Fruit fly (Drosophila melanogaster) whole organism, wandering third instar larva: ENCODE measurements around the gene CG14147.

ENCODE experiments used
- Abd-B ChIP-seq: fragments of >200 bp; optimal IDR thresholded peaks from 2 replicates; lab custom pipeline; 2017; ENCODE audit warnings: missing biosample characterization, missing genetic modification characterization
- CG32264 ChIP-seq: fragments of 200-800 bp; sonication (Bioruptor generic); optimal IDR thresholded peaks from 2 replicates; lab custom pipeline; 2016; ENCODE audit warnings: missing biosample characterization, missing genetic modification characterization
- CrebA ChIP-seq: fragments of 200-800 bp; sonication (Bioruptor generic); optimal IDR thresholded peaks from 2 replicates; lab custom pipeline; 2016; ENCODE audit warnings: missing biosample characterization, mild to moderate bottlenecking, missing genetic modification characterization, borderline replicate concordance
- Dfd ChIP-seq: fragments of >200 bp; optimal IDR thresholded peaks from 2 replicates; lab custom pipeline; 2017; ENCODE audit warnings: missing biosample characterization, missing genetic modification characterization
- Dif ChIP-seq: fragments of 200-275, 200-300 bp; sonication (Bioruptor generic); optimal IDR thresholded peaks from 2 replicates; lab custom pipeline; 2018; ENCODE audit warnings: missing biosample characterization, missing genetic modification characterization; ENCODE audit not compliant: partially characterized antibody
- GATAd ChIP-seq: sonication (Bioruptor generic); optimal IDR thresholded peaks from 2 replicates; lab custom pipeline; 2016; ENCODE audit warnings: missing biosample characterization, missing genetic modification characterization
- HLH106 ChIP-seq: fragments of 200-800 bp; optimal IDR thresholded peaks from 3 replicates; lab custom pipeline; 2019; ENCODE audit warnings: missing biosample characterization, mild to moderate bottlenecking, missing genetic modification characterization, moderate library complexity
- Hnf4 ChIP-seq: fragments of 200-800 bp; sonication (Bioruptor generic); optimal IDR thresholded peaks from 2 replicates; lab custom pipeline; 2016; ENCODE audit warnings: missing biosample characterization, mild to moderate bottlenecking, missing genetic modification characterization
- Hr78 ChIP-seq: fragments of >200 bp; optimal IDR thresholded peaks from 2 replicates; lab custom pipeline; 2017; ENCODE audit warnings: missing biosample characterization, missing genetic modification characterization
- Hr83 ChIP-seq: fragments of 200-300 bp; sonication (Bioruptor generic); optimal IDR thresholded peaks from 2 replicates; lab custom pipeline; 2016; ENCODE audit warnings: missing biosample characterization, mild to moderate bottlenecking, missing genetic modification characterization, moderate library complexity; ENCODE audit not compliant: poor library complexity, severe bottlenecking
- Jra ChIP-seq: sonication (Bioruptor generic); optimal IDR thresholded peaks from 2 replicates; lab custom pipeline; 2016; ENCODE audit warnings: missing biosample characterization, missing genetic modification characterization
- Mio ChIP-seq: sonication (Bioruptor generic); optimal IDR thresholded peaks from 2 replicates; lab custom pipeline; 2016; ENCODE audit warnings: missing biosample characterization, missing genetic modification characterization
- Myc ChIP-seq: fragments of >200 bp; optimal IDR thresholded peaks from 2 replicates; lab custom pipeline; 2017
- N ChIP-seq: fragments of >200 bp; optimal IDR thresholded peaks from 2 replicates; lab custom pipeline; 2018; ENCODE audit warnings: missing biosample characterization, missing external identifiers, missing genetic modification characterization
- Rel ChIP-seq, 2 experiments: fragments of 200-800 bp; sonication (Bioruptor generic) in 1 of 2; optimal IDR thresholded peaks; 2 replicates in 1 of 2; 3 replicates in 1 of 2; lab custom pipeline; 2016 to 2019; ENCODE audit warnings: mild to moderate bottlenecking in 2 of 2, missing biosample characterization in 2 of 2, missing genetic modification characterization in 2 of 2, moderate library complexity in 1 of 2
- Sp1 ChIP-seq: fragments of 200-800 bp; sonication (Bioruptor generic); optimal IDR thresholded peaks from 3 replicates; lab custom pipeline; 2019; ENCODE audit warnings: missing biosample characterization, mild to moderate bottlenecking, missing genetic modification characterization, moderate library complexity
- Vsx2 ChIP-seq: fragments of 200-300, 225-300 bp; sonication (Bioruptor generic); optimal IDR thresholded peaks from 2 replicates; lab custom pipeline; 2018; ENCODE audit warnings: missing biosample characterization, missing genetic modification characterization; ENCODE audit not compliant: partially characterized antibody
- br ChIP-seq: fragments of 200-800 bp; sonication (Bioruptor generic); optimal IDR thresholded peaks from 2 replicates; lab custom pipeline; 2016; ENCODE audit warnings: missing biosample characterization, missing genetic modification characterization
- brk ChIP-seq: fragments of 200-800 bp; sonication (Bioruptor generic); optimal IDR thresholded peaks from 2 replicates; lab custom pipeline; 2016; ENCODE audit warnings: missing biosample characterization, mild to moderate bottlenecking, missing genetic modification characterization
- dl ChIP-seq, 2 experiments: fragments of 175-275, 200-275 bp in 1 of 2; fragments of 200-275 bp in 1 of 2; sonication (Bioruptor generic); optimal IDR thresholded peaks; lab custom pipeline; 2018; ENCODE audit warnings: mild to moderate bottlenecking in 2 of 2, missing biosample characterization in 2 of 2, missing genetic modification characterization in 2 of 2, moderate library complexity in 2 of 2; ENCODE audit not compliant: partially characterized antibody in 2 of 2, insufficient read depth in 1 of 2
- dmrt93B ChIP-seq: fragments of 200-800 bp; sonication (Bioruptor generic); optimal IDR thresholded peaks from 2 replicates; lab custom pipeline; 2018; ENCODE audit warnings: missing biosample characterization, mild to moderate bottlenecking, missing genetic modification characterization
- dsf ChIP-seq: sonication (Bioruptor generic); optimal IDR thresholded peaks from 2 replicates; lab custom pipeline; 2016; ENCODE audit warnings: missing biosample characterization, missing genetic modification characterization, borderline replicate concordance
- ey ChIP-seq: fragments of 200-800 bp; sonication (Bioruptor generic); optimal IDR thresholded peaks from 2 replicates; lab custom pipeline; 2016; ENCODE audit warnings: missing biosample characterization, missing genetic modification characterization
- foxo ChIP-seq, 2 experiments: fragments of 200-800 bp; sonication (Bioruptor generic); optimal IDR thresholded peaks; 2 replicates in 1 of 2; 3 replicates in 1 of 2; lab custom pipeline; 2016 to 2017; ENCODE audit warnings: missing biosample characterization in 2 of 2, missing genetic modification characterization in 2 of 2
- fru ChIP-seq: fragments of 200-800 bp; sonication (Bioruptor generic); optimal IDR thresholded peaks from 3 replicates; lab custom pipeline; 2016; ENCODE audit warnings: missing biosample characterization, mild to moderate bottlenecking, missing genetic modification characterization
- h ChIP-seq: fragments of 200-800 bp; sonication (Bioruptor generic); optimal IDR thresholded peaks from 3 replicates; lab custom pipeline; 2016; ENCODE audit warnings: missing biosample characterization, mild to moderate bottlenecking, missing genetic modification characterization
- jim ChIP-seq: fragments of 175-275, 200-325 bp; sonication (Bioruptor generic); optimal IDR thresholded peaks from 2 replicates; lab custom pipeline; 2016; ENCODE audit warnings: missing biosample characterization, mild to moderate bottlenecking, missing genetic modification characterization
- lola ChIP-seq: fragments of >200 bp; optimal IDR thresholded peaks from 2 replicates; lab custom pipeline; 2017; ENCODE audit warnings: missing biosample characterization, missing genetic modification characterization
- pan ChIP-seq: fragments of >200 bp; optimal IDR thresholded peaks from 2 replicates; lab custom pipeline; 2017
- psq ChIP-seq: fragments of 200-800 bp; sonication (Bioruptor generic); optimal IDR thresholded peaks from 3 replicates; lab custom pipeline; 2017; ENCODE audit warnings: missing biosample characterization, mild to moderate bottlenecking, missing genetic modification characterization, moderate library complexity
- sage ChIP-seq: fragments of 200-800 bp; sonication (Bioruptor generic); optimal IDR thresholded peaks from 2 replicates; lab custom pipeline; 2016; ENCODE audit warnings: missing biosample characterization, mild to moderate bottlenecking, missing genetic modification characterization
- tai ChIP-seq: sonication (Bioruptor generic); optimal IDR thresholded peaks from 2 replicates; lab custom pipeline; 2016; ENCODE audit warnings: missing biosample characterization, missing genetic modification characterization
- woc ChIP-seq: sonication (Bioruptor generic); optimal IDR thresholded peaks from 2 replicates; lab custom pipeline; 2016; ENCODE audit warnings: missing biosample characterization, mild to moderate bottlenecking, missing genetic modification characterization

Gene CG14147

DNA sequence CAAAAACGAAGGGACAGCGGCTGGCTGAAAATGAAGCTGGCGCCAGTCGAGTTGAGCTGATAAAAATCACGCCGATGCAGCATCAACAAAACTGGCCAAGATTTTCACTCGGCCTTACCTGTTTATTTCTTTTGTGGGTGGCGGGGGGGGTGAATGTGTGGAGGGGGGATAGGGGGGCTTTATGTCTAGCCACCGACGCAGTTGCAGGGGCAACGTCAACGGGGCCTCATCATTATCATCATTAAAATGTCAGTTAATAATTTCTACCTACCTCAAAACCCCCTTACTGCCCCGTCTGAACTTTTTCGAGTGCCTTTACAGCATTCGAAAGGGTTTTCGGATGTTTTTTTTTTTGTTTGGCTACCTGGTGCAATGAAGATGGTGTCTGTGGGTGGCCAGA is 27.1 kb downstream of the CG14147 start:
- TF ChIP-seq woc (GFP tag; lab: Kevin White, UChicago) (no peak), GATAd (GFP tag; lab: Kevin White, UChicago) (no peak), Jra (GFP tag; lab: Kevin White, UChicago) (no peak), Dif (no peak), Hr83 (GFP tag; lab: Kevin White, UChicago) (no peak), psq (no peak), CrebA (GFP tag; lab: Kevin White, UChicago) (no peak), ey (no peak), fru (GFP tag; lab: Kevin White, UChicago) (no peak), brk (GFP tag; lab: Kevin White, UChicago) (no peak), Vsx2 (GFP tag; lab: Kevin White, UChicago) (no peak), h (GFP tag; lab: Kevin White, UChicago) (no peak), tai (GFP tag; lab: Kevin White, UChicago) (no peak), Mio (GFP tag; lab: Kevin White, UChicago) (no peak), Abd-B (no peak), Dfd (GFP tag; lab: Kevin White, UChicago) (no peak), dmrt93B (GFP tag; lab: Kevin White, UChicago) (no peak), Hnf4 (GFP tag; lab: Kevin White, UChicago) (no peak), N (GFP tag; lab: Kevin White, UChicago) (no peak)

DNA sequence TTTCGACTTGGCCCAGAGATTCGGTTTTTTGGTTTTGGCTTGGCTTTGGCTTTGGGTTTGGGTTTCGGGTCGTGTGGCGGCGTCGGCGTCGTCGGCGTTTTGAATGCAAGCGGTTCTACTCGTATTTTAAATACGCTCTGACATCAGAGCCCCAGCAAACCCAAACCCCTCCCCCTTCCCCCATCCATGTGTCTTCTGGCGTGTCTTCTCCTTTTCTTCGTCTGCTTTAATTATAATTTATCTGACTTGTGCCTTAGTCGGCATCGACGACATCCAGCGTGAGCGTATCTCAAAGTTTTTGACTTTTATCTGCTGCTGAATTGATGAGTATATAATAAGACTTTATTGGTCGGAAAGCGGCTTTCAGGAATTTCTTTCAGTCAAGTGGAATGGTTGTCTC is 29.3 kb downstream of the CG14147 start:
- TF ChIP-seq CG32264 (GFP tag; lab: Kevin White, UChicago) (no peak), pan (no peak), Vsx2 (GFP tag; lab: Kevin White, UChicago) (no peak), Hr83 (GFP tag; lab: Kevin White, UChicago) (no peak), br (no peak), HLH106 (tag; lab: Kevin White, UChicago) (no peak), N (GFP tag; lab: Kevin White, UChicago) (no peak), fru (GFP tag; lab: Kevin White, UChicago) (no peak), sage (no peak), jim (GFP tag; lab: Kevin White, UChicago) (no peak), ey (no peak), dl (GFP tag; optimal IDR thresholded peaks at IDR 0.05; lab: Kevin White, UChicago; ENCODE audit: insufficient read depth in 1 of 2, partially characterized antibody in 2 of 2) (no peak), Abd-B (no peak)

DNA sequence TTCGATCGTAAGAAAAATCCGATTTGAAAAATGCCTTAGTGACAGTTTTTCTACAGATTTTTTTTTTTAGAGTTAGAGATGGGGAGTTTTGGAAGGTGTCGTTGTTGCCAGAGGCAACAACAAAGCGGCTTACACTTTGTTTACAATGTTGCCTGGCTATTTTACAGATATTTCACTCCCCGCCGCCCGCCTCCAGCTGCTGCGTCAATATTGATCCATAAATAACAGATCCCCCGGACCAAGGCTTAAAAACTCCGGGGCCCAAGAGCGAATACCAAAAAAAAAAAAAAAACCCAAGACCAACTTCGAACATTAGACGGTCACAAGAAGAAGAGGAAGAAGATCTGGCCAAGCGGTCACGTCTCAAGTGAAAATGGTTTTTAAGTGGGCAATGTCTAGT is 30.5 kb downstream of the CG14147 start:
- TF ChIP-seq foxo (GFP tag; optimal IDR thresholded peaks at IDR 0.05; lab: Kevin White, UChicago) (no peak), dsf (GFP tag; lab: Kevin White, UChicago) (no peak), fru (GFP tag; lab: Kevin White, UChicago) (no peak), CrebA (GFP tag; lab: Kevin White, UChicago) (no peak), jim (GFP tag; lab: Kevin White, UChicago) (no peak), psq (no peak), Dfd (GFP tag; lab: Kevin White, UChicago) (no peak), tai (GFP tag; lab: Kevin White, UChicago) (no peak), Rel (GFP tag; optimal IDR thresholded peaks at IDR 0.05; lab: Kevin White, UChicago) (no peak), Rel (tag; optimal IDR thresholded peaks at IDR 0.05; lab: Kevin White, UChicago) (no peak), Dif (no peak), lola (no peak), Jra (GFP tag; lab: Kevin White, UChicago) (no peak), Vsx2 (GFP tag; lab: Kevin White, UChicago) (no peak)

DNA sequence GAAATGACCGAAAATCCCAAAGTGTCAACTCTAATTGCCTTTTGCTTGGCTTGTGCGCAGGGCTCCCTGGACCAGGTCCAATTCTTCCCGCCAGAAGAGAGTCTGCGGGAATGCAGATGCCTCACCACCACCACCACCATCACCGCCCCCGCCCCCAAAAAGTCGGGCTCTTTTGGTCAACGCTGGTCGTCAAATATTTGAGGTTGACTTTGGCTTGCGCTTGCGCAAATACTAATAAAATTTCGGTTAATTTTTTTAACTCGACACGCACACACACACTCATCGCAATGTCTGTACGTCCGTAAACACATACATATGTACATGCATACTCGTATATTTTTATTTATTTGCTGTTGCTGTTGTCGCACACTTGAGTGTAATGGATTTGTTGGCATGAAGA is 31.5 kb downstream of the CG14147 start:
- TF ChIP-seq foxo (GFP tag; optimal IDR thresholded peaks at IDR 0.05; lab: Kevin White, UChicago): no peak
- no peak for TF ChIP-seq Myc
- no peak for TF ChIP-seq Sp1 (GFP tag; lab: Kevin White, UChicago)
- TF ChIP-seq Abd-B: no peak
- TF ChIP-seq Hr78 (GFP tag; lab: Kevin White, UChicago): no peak
- TF ChIP-seq dl (GFP tag; optimal IDR thresholded peaks at IDR 0.05; lab: Kevin White, UChicago; ENCODE audit: insufficient read depth in 1 of 2, partially characterized antibody in 2 of 2): no peak
- no peak for TF ChIP-seq Jra (GFP tag; lab: Kevin White, UChicago)
- no peak for TF ChIP-seq ey
- no peak for TF ChIP-seq psq
